Worm (Caenorhabditis elegans) whole organism, L1 larva: ENCODE data around the gene Y27F2A.6.

Experiments used
- ama-1 ChIP-seq: fragments of 150-350 bp; optimal IDR thresholded peaks from 2 replicates; lab custom pipeline; 2014
- snpc-4 ChIP-seq: fragments of 150-350 bp; optimal IDR thresholded peaks from 2 replicates; lab custom pipeline; 2014; ENCODE audit warnings: missing biosample characterization, missing genetic modification characterization
- tbx-2 ChIP-seq: sonication (generic microtip); optimal IDR thresholded peaks from 2 replicates; lab custom pipeline; 2016; ENCODE audit warnings: missing genetic modification characterization, missing compliant biosample characterization
- zag-1 ChIP-seq: fragments of 150-350 bp; optimal IDR thresholded peaks from 2 replicates; lab custom pipeline; 2014; ENCODE audit warnings: missing biosample characterization, missing genetic modification characterization

ce11 chrII:3224631-3225030 lies 41.4 kb upstream of the Y27F2A.6 start, which contains the start of gene ZC239.15:
- TF ChIP-seq zag-1 (no peak), snpc-4 (tag; lab: Kevin White, UChicago) (no peak), tbx-2 (tag; lab: Kevin White, UChicago) (no peak), ama-1 (no peak)
